Worm (Caenorhabditis elegans) whole organism, L4 larva: ENCODE measurements around the gene srlf-4.

Experiments used
- D1046.2 ChIP-seq: fragments of 200-800 bp; sonication (Bioruptor generic); IDR thresholded peaks from 2 replicates; pipeline ENCODE4 v1.3.6; 2022; ENCODE audit warnings: missing genetic modification characterization, missing compliant biosample characterization
- F10B5.3 ChIP-seq: sonication (generic microtip); optimal IDR thresholded peaks from 2 replicates; lab custom pipeline; 2016; ENCODE audit warnings: mild to moderate bottlenecking, missing genetic modification characterization, missing compliant biosample characterization
- F26F4.8 ChIP-seq: fragments of 200-800 bp; sonication (Bioruptor generic); conservative IDR thresholded peaks from 2 replicates; pipeline ENCODE4 v1.3.6; 2022; ENCODE audit warnings: missing genetic modification characterization, missing compliant biosample characterization
- F37D6.2 ChIP-seq: sonication (generic microtip); optimal IDR thresholded peaks from 2 replicates; lab custom pipeline; 2016; ENCODE audit warnings: mild to moderate bottlenecking, missing genetic modification characterization, missing compliant biosample characterization
- T20F7.1 ChIP-seq: fragments of 200-800 bp; sonication (Bioruptor generic); optimal IDR thresholded peaks from 2 replicates; lab custom pipeline; 2018; ENCODE audit warnings: mild to moderate bottlenecking, missing genetic modification characterization, missing compliant biosample characterization
- Y48G9A.11 ChIP-seq: fragments of 200-800 bp; sonication (Bioruptor generic); IDR thresholded peaks from 2 replicates; pipeline ENCODE4 v1.3.6; 2022; ENCODE audit warnings: missing genetic modification reagents, missing genetic modification characterization, missing compliant biosample characterization
- ZK337.2 ChIP-seq: fragments of 200-800 bp; sonication (Bioruptor generic); IDR thresholded peaks from 2 replicates; pipeline ENCODE4 v1.3.6; 2022; ENCODE audit warnings: missing genetic modification reagents, missing genetic modification characterization, missing compliant biosample characterization
- aly-2 ChIP-seq: sonication (generic microtip); optimal IDR thresholded peaks from 2 replicates; lab custom pipeline; 2018; ENCODE audit warnings: missing biosample characterization, missing genetic modification characterization
- arid-1 ChIP-seq: fragments of 200-800 bp; sonication (Bioruptor generic); conservative IDR thresholded peaks from 2 replicates; pipeline ENCODE4 v1.3.6; 2022; ENCODE audit warnings: missing genetic modification reagents, missing genetic modification characterization, missing compliant biosample characterization
- ceh-32 ChIP-seq: sonication (generic microtip); optimal IDR thresholded peaks from 2 replicates; lab custom pipeline; 2016; ENCODE audit warnings: mild to moderate bottlenecking, missing genetic modification characterization, missing compliant biosample characterization; ENCODE audit not compliant: poor library complexity
- ceh-62 ChIP-seq: sonication (generic microtip); optimal IDR thresholded peaks from 2 replicates; lab custom pipeline; 2017; ENCODE audit warnings: missing biosample characterization, missing genetic modification characterization
- ctbp-1 ChIP-seq: fragments of 200-800 bp; sonication (Bioruptor generic); IDR thresholded peaks from 2 replicates; pipeline ENCODE4 v1.3.6; 2022; ENCODE audit warnings: missing genetic modification reagents, missing genetic modification characterization, missing compliant biosample characterization
- daf-16 ChIP-seq, 3 experiments: sonication (generic microtip); optimal IDR thresholded peaks; 2 replicates each; lab custom pipeline; 2016 to 2017; ENCODE audit warnings: missing genetic modification characterization in 3 of 3, missing genetic modification reagents in 3 of 3, mild to moderate bottlenecking in 2 of 3, missing compliant biosample characterization in 2 of 3, missing biosample characterization in 1 of 3, moderate library complexity in 1 of 3
- daf-19 ChIP-seq: fragments of 200-800 bp; sonication (Bioruptor generic); conservative IDR thresholded peaks from 2 replicates; pipeline ENCODE4 v1.3.6; 2022; ENCODE audit warnings: missing genetic modification characterization, missing compliant biosample characterization
- daf-8 ChIP-seq: fragments of 200-800 bp; sonication (Bioruptor generic); IDR thresholded peaks from 2 replicates; pipeline ENCODE4 v1.3.6; 2022; ENCODE audit warnings: missing genetic modification characterization, missing compliant biosample characterization
- dmd-6 ChIP-seq: fragments of 200-800 bp; sonication (Bioruptor generic); IDR thresholded peaks from 2 replicates; pipeline ENCODE4 v1.3.6; 2022; ENCODE audit warnings: missing genetic modification reagents, missing genetic modification characterization, missing compliant biosample characterization
- dmd-9 ChIP-seq: fragments of 200-800 bp; sonication (Bioruptor generic); IDR thresholded peaks from 2 replicates; pipeline ENCODE4 v1.3.6; 2022; ENCODE audit warnings: missing genetic modification reagents, missing genetic modification characterization, missing compliant biosample characterization
- dpl-1 ChIP-seq: fragments of 150-350 bp; optimal IDR thresholded peaks from 2 replicates; lab custom pipeline; 2014; ENCODE audit warnings: missing biosample characterization, missing genetic modification reagents, missing genetic modification characterization
- duxl-1 ChIP-seq: sonication (generic microtip); optimal IDR thresholded peaks from 2 replicates; lab custom pipeline; 2016; ENCODE audit warnings: mild to moderate bottlenecking, missing genetic modification characterization, moderate library complexity, missing compliant biosample characterization; ENCODE audit not compliant: poor library complexity
- dve-1 ChIP-seq: sonication (generic microtip); optimal IDR thresholded peaks from 2 replicates; lab custom pipeline; 2017; ENCODE audit warnings: antibody characterized with exemption, mild to moderate bottlenecking, missing genetic modification characterization, missing compliant biosample characterization; ENCODE audit not compliant: insufficient read depth
- fos-1 ChIP-seq: fragments of 150-350 bp; optimal IDR thresholded peaks from 2 replicates; lab custom pipeline; 2014; ENCODE audit warnings: missing biosample characterization, missing genetic modification characterization
- hlh-11 ChIP-seq: fragments of 200-800 bp; sonication (Bioruptor generic); optimal IDR thresholded peaks from 2 replicates; lab custom pipeline; 2018; ENCODE audit warnings: mild to moderate bottlenecking, missing genetic modification characterization, missing compliant biosample characterization
- hlh-30 ChIP-seq: sonication (generic microtip); optimal IDR thresholded peaks from 2 replicates; lab custom pipeline; 2017; ENCODE audit warnings: antibody characterized with exemption, mild to moderate bottlenecking, missing genetic modification characterization, missing compliant biosample characterization; ENCODE audit not compliant: insufficient read depth
- lin-1 ChIP-seq: fragments of 200-800 bp; sonication (Bioruptor generic); IDR thresholded peaks from 2 replicates; pipeline ENCODE4 v1.3.6; 2022; ENCODE audit warnings: missing genetic modification reagents, missing genetic modification characterization, missing compliant biosample characterization
- lin-39 ChIP-seq: fragments of 150-350 bp; optimal IDR thresholded peaks from 2 replicates; lab custom pipeline; 2014; ENCODE audit warnings: missing biosample characterization, missing genetic modification reagents, missing genetic modification characterization
- lsy-2 ChIP-seq, 2 experiments: fragments of 150-350 bp in 1 of 2; sonication (generic microtip) in 1 of 2; optimal IDR thresholded peaks; 2 replicates each; lab custom pipeline; 2014 to 2017; ENCODE audit warnings: missing biosample characterization in 2 of 2, missing genetic modification characterization in 2 of 2
- madf-9 ChIP-seq: fragments of 200-800 bp; sonication (Bioruptor generic); conservative IDR thresholded peaks from 2 replicates; pipeline ENCODE4 v1.3.6; 2022; ENCODE audit warnings: missing genetic modification reagents, missing genetic modification characterization, missing compliant biosample characterization
- mdt-29 ChIP-seq: fragments of 200-800 bp; sonication (Bioruptor generic); IDR thresholded peaks from 2 replicates; pipeline ENCODE4 v1.3.6; 2022; ENCODE audit warnings: missing genetic modification reagents, missing genetic modification characterization, missing compliant biosample characterization
- mes-2 ChIP-seq: sonication (generic microtip); optimal IDR thresholded peaks from 2 replicates; lab custom pipeline; 2016; ENCODE audit warnings: missing genotype, mild to moderate bottlenecking, missing genetic modification characterization, missing compliant biosample characterization; ENCODE audit not compliant: poor library complexity, severe bottlenecking
- nhr-10 ChIP-seq: fragments of 150-350 bp; optimal IDR thresholded peaks from 2 replicates; lab custom pipeline; 2014; ENCODE audit warnings: missing biosample characterization, missing genetic modification characterization
- nhr-102 ChIP-seq: sonication (generic microtip); optimal IDR thresholded peaks from 2 replicates; lab custom pipeline; 2016; ENCODE audit warnings: mild to moderate bottlenecking, missing genetic modification characterization, moderate library complexity, missing compliant biosample characterization
- nhr-28 ChIP-seq: fragments of 150-350 bp; optimal IDR thresholded peaks from 2 replicates; lab custom pipeline; 2014; ENCODE audit warnings: missing biosample characterization, missing genetic modification characterization
- nhr-77 ChIP-seq: fragments of 150-350 bp; optimal IDR thresholded peaks from 2 replicates; lab custom pipeline; 2014; ENCODE audit warnings: missing biosample characterization, missing genetic modification characterization
- pha-4 ChIP-seq, 2 experiments: fragments of 150-350 bp in 1 of 2; fragments of 200-800 bp in 1 of 2; sonication (Bioruptor generic) in 1 of 2; IDR thresholded peaks in 1 of 2; optimal IDR thresholded peaks in 1 of 2; 2 replicates each; pipeline versions ENCODE4 v1.3.6 to Lab custom; 2014 to 2022; ENCODE audit warnings: missing genetic modification characterization in 2 of 2, missing genetic modification reagents in 2 of 2, missing biosample characterization in 1 of 2, missing compliant biosample characterization in 1 of 2
- pqm-1 ChIP-seq: sonication (generic microtip); optimal IDR thresholded peaks from 2 replicates; lab custom pipeline; 2017; ENCODE audit warnings: missing biosample characterization, missing genetic modification characterization
- rbr-2 ChIP-seq: sonication (generic microtip); optimal IDR thresholded peaks from 2 replicates; lab custom pipeline; 2016; ENCODE audit warnings: missing genotype, missing genetic modification characterization, missing compliant biosample characterization
- sdz-12 ChIP-seq: fragments of 200-800 bp; sonication (Bioruptor generic); optimal IDR thresholded peaks from 2 replicates; lab custom pipeline; 2018; ENCODE audit warnings: mild to moderate bottlenecking, missing genetic modification characterization, missing compliant biosample characterization
- unc-130 ChIP-seq: sonication (generic microtip); optimal IDR thresholded peaks from 2 replicates; lab custom pipeline; 2016; ENCODE audit warnings: missing genetic modification reagents, missing genetic modification characterization, missing compliant biosample characterization
- unc-39 ChIP-seq: sonication (generic microtip); optimal IDR thresholded peaks from 2 replicates; lab custom pipeline; 2017; ENCODE audit warnings: missing biosample characterization, missing genetic modification characterization
- unc-62 ChIP-seq, 3 experiments: fragments of 150-350 bp in 1 of 3; sonication (generic microtip); optimal IDR thresholded peaks in 2 of 3; peaks in 1 of 3; 1 replicate in 1 of 3; 2 replicates in 2 of 3; lab custom pipeline; 2014 to 2017; ENCODE audit warnings: missing biosample characterization in 3 of 3, missing genetic modification characterization in 3 of 3, missing genetic modification reagents in 3 of 3, missing genotype in 1 of 3
- zag-1 ChIP-seq: fragments of 150-350 bp; optimal IDR thresholded peaks from 2 replicates; lab custom pipeline; 2014; ENCODE audit warnings: missing biosample characterization, missing genetic modification characterization

The srlf-4 gene

ce11 chrIV:12920553-12920952 lies 3.7 kb downstream of the srlf-4 start:
- TF ChIP-seq dmd-6 (peak; percentile 69), unc-62 (GFP tag; optimal IDR thresholded peaks at IDR 0.05 in 1 of 2; lab: Kevin White, UChicago) (peak in 1 of 2 experiments; percentile 22), unc-62 (tag; optimal IDR thresholded peaks at IDR 0.05; lab: Kevin White, UChicago) (no peak), daf-16 (GFP tag; optimal IDR thresholded peaks at IDR 0.05; lab: Kevin White, UChicago) (no peak), daf-16 (tag; optimal IDR thresholded peaks at IDR 0.05; lab: Kevin White, UChicago) (peak; percentile 34), nhr-28 (tag; lab: Kevin White, UChicago) (peak; percentile 66), nhr-77 (no peak), pqm-1 (tag; lab: Kevin White, UChicago) (peak; percentile 25), duxl-1 (tag; lab: Kevin White, UChicago) (no peak)

- TF ChIP-seq T20F7.1 (GFP tag; lab: Kevin White, UChicago) = no peak
- no peak for TF ChIP-seq lsy-2 (tag; optimal IDR thresholded peaks at IDR 0.05; lab: Kevin White, UChicago)
- no peak for TF ChIP-seq zag-1
- TF ChIP-seq rbr-2 (tag; lab: Kevin White, UChicago) = no peak
- no peak for TF ChIP-seq lin-39
Measured at ce11 chrIV:12918256-12918655, 6.0 kb downstream of the srlf-4 start, which contains the start of gene C32H11.3. Gene C32H11.3 (plus strand): TSS chrIV:12918556.

ce11 chrIV:12915479-12915878 lies 8.8 kb downstream of the srlf-4 start, which contains the start of gene srz-15:
Gene srz-15 (plus strand): TSS chrIV:12915779.
- TF ChIP-seq dmd-9 (GFP tag; lab: Robert Waterston, UW) = no peak

- TF ChIP-seq rbr-2 (tag; lab: Kevin White, UChicago) = no peak
- no peak for TF ChIP-seq unc-130 (GFP tag; lab: Kevin White, UChicago)
- no peak for TF ChIP-seq nhr-10 (tag; lab: Kevin White, UChicago)
- no peak for TF ChIP-seq Y48G9A.11 (GFP tag; lab: Robert Waterston, UW)
- TF ChIP-seq madf-9 (GFP tag; lab: Robert Waterston, UW) = no peak
- TF ChIP-seq sdz-12 = no peak
- TF ChIP-seq lin-1 (GFP tag; lab: Robert Waterston, UW) = no peak
- peak in 1 of 2 experiments; percentile 97 for TF ChIP-seq unc-62 (GFP tag; optimal IDR thresholded peaks at IDR 0.05 in 1 of 2; lab: Kevin White, UChicago)
- TF ChIP-seq unc-62 (tag; optimal IDR thresholded peaks at IDR 0.05; lab: Kevin White, UChicago) = no peak
Measured at ce11 chrIV:12914532-12915019, 9.7 kb downstream of the srlf-4 start, which contains the start of gene irg-6. Gene irg-6 (minus strand): TSS chrIV:12914969.

- no peak for TF ChIP-seq hlh-30
- TF ChIP-seq mdt-29 (GFP tag; lab: Robert Waterston, UW) = no peak
- no peak for TF ChIP-seq dve-1 (tag; lab: Kevin White, UChicago)
- TF ChIP-seq arid-1 = no peak
- no peak for TF ChIP-seq ctbp-1 (GFP tag; lab: Robert Waterston, UW)
- TF ChIP-seq nhr-28 (tag; lab: Kevin White, UChicago) = peak; percentile 49
- TF ChIP-seq ZK337.2 = no peak
- TF ChIP-seq pha-4 (GFP tag; IDR thresholded peaks at IDR 0.05; lab: Robert Waterston, UW) = no peak
- TF ChIP-seq pha-4 (tag; optimal IDR thresholded peaks at IDR 0.05; lab: Kevin White, UChicago) = no peak
- TF ChIP-seq aly-2 (tag; lab: Kevin White, UChicago) = no peak
- peak; percentile 44 for TF ChIP-seq pqm-1 (tag; lab: Kevin White, UChicago)
- TF ChIP-seq ceh-62 (tag; lab: Kevin White, UChicago) = no peak
- no peak for TF ChIP-seq D1046.2 (GFP tag; lab: Robert Waterston, UW)
- no peak for TF ChIP-seq dpl-1 (GFP tag; lab: Kevin White, UChicago)
- no peak for TF ChIP-seq fos-1 (tag; lab: Kevin White, UChicago)
- no peak for TF ChIP-seq unc-39 (tag; lab: Kevin White, UChicago)
- no peak for TF ChIP-seq nhr-102 (tag; lab: Kevin White, UChicago)
- TF ChIP-seq daf-19 = no peak
- TF ChIP-seq mes-2 (tag; lab: Kevin White, UChicago) = no peak
- TF ChIP-seq nhr-10 (tag; lab: Kevin White, UChicago) = no peak
- no peak for TF ChIP-seq F37D6.2 (tag; lab: Kevin White, UChicago)
- TF ChIP-seq dmd-6 = peak; percentile 70
- no peak for TF ChIP-seq daf-8 (GFP tag; lab: Robert Waterston, UW)
- TF ChIP-seq F10B5.3 (tag; lab: Kevin White, UChicago) = no peak
- TF ChIP-seq F26F4.8 (GFP tag; lab: Robert Waterston, UW) = no peak
- TF ChIP-seq ceh-32 (tag; lab: Kevin White, UChicago) = no peak
- peak; percentile 7 for TF ChIP-seq hlh-11 (tag; lab: Kevin White, UChicago)
Measured at ce11 chrIV:12911990-12912389, 12.2 kb downstream of the srlf-4 start, which contains the start of gene K08D8.5. Gene K08D8.5 (minus strand): TSS chrIV:12912129.
